Fruit fly (Drosophila melanogaster) whole organism, embryonic: ENCODE results near the gene Cyp4ac3.

Source experiments
- Bgb ChIP-seq: fragments of 200-800 bp; sonication (Bioruptor generic); IDR thresholded peaks from 2 replicates; pipeline ENCODE4 v1.3.6; 2022; ENCODE audit warnings: missing biosample characterization, missing genetic modification characterization; ENCODE audit not compliant: partially characterized antibody
- BtbVII ChIP-seq: fragments of 200-800 bp; sonication (Bioruptor generic); optimal IDR thresholded peaks from 3 replicates; lab custom pipeline; 2017; ENCODE audit warnings: missing biosample characterization, mild to moderate bottlenecking, missing genetic modification characterization
- CG10462 ChIP-seq: fragments of 200-800 bp; sonication (Bioruptor generic); optimal IDR thresholded peaks from 2 replicates; lab custom pipeline; 2016; ENCODE audit warnings: missing biosample characterization, missing genetic modification characterization
- CG10543 ChIP-seq: fragments of 200-800 bp; sonication (Bioruptor generic); optimal IDR thresholded peaks from 3 replicates; lab custom pipeline; 2017; ENCODE audit warnings: missing biosample characterization, mild to moderate bottlenecking, missing genetic modification characterization, moderate library complexity
- CG11093 ChIP-seq: fragments of 200-800 bp; sonication (Bioruptor generic); IDR thresholded peaks from 3 replicates; pipeline ENCODE4 v1.3.6; 2022; ENCODE audit warnings: missing biosample characterization, missing genetic modification characterization
- CG14667 ChIP-seq: fragments of 200-800 bp; sonication (Bioruptor generic); IDR thresholded peaks from 2 replicates; pipeline ENCODE4 v1.3.6; 2022; ENCODE audit warnings: missing biosample characterization, missing genetic modification characterization
- CG17359 ChIP-seq: fragments of 200-800 bp; sonication (Bioruptor generic); optimal IDR thresholded peaks from 3 replicates; lab custom pipeline; 2018; ENCODE audit warnings: missing biosample characterization, mild to moderate bottlenecking, missing genetic modification characterization, moderate library complexity
- CG17385 ChIP-seq: fragments of 200-800 bp; sonication (Bioruptor generic); optimal IDR thresholded peaks from 3 replicates; lab custom pipeline; 2018; ENCODE audit warnings: missing biosample characterization, mild to moderate bottlenecking, missing genetic modification characterization
- CG30020 ChIP-seq: fragments of 200-800 bp; optimal IDR thresholded peaks from 2 replicates; lab custom pipeline; 2019; ENCODE audit warnings: missing biosample characterization, mild to moderate bottlenecking, missing genetic modification characterization, moderate library complexity
- CG30403 ChIP-seq: fragments of 200-800 bp; sonication (Bioruptor generic); optimal IDR thresholded peaks from 3 replicates; lab custom pipeline; 2016; ENCODE audit warnings: missing biosample characterization, missing genetic modification characterization
- CG32772 ChIP-seq: fragments of 200-800 bp; sonication (Bioruptor generic); IDR thresholded peaks from 2 replicates; pipeline ENCODE4 v1.3.6; 2022; ENCODE audit warnings: missing biosample characterization, missing genetic modification characterization
- CG3847 ChIP-seq: fragments of 200-800 bp; sonication (Bioruptor generic); IDR thresholded peaks from 2 replicates; pipeline ENCODE4 v1.3.6; 2022; ENCODE audit warnings: missing biosample characterization, missing genetic modification characterization
- CG4360 ChIP-seq: fragments of 200-800 bp; sonication (Bioruptor generic); IDR thresholded peaks from 2 replicates; pipeline ENCODE4 v1.3.6; 2022; ENCODE audit warnings: missing biosample characterization, missing genetic modification characterization
- CG4404 ChIP-seq: fragments of 200-800 bp; sonication (Bioruptor generic); IDR thresholded peaks from 2 replicates; pipeline ENCODE4 v1.3.6; 2022; ENCODE audit warnings: missing biosample characterization, missing genetic modification characterization
- CG7556 ChIP-seq: fragments of 200-800 bp; sonication (Bioruptor generic); optimal IDR thresholded peaks from 2 replicates; lab custom pipeline; 2017; ENCODE audit warnings: missing biosample characterization, mild to moderate bottlenecking, missing genetic modification characterization
- CG7745 ChIP-seq: fragments of 200-800 bp; sonication (Bioruptor generic); optimal IDR thresholded peaks from 2 replicates; lab custom pipeline; 2018; ENCODE audit warnings: missing biosample characterization, mild to moderate bottlenecking, missing genetic modification characterization, moderate library complexity
- CG7786 ChIP-seq: fragments of 200-800 bp; sonication (Bioruptor generic); optimal IDR thresholded peaks from 2 replicates; lab custom pipeline; 2016; ENCODE audit warnings: missing biosample characterization, missing genetic modification characterization
- CG8359 ChIP-seq: fragments of 200-800 bp; sonication (Bioruptor generic); optimal IDR thresholded peaks from 2 replicates; lab custom pipeline; 2017; ENCODE audit warnings: missing biosample characterization, mild to moderate bottlenecking, missing genetic modification characterization, borderline replicate concordance
- CG8924 ChIP-seq: fragments of 200-800 bp; optimal IDR thresholded peaks from 3 replicates; lab custom pipeline; 2019; ENCODE audit warnings: missing biosample characterization, mild to moderate bottlenecking, missing genetic modification characterization, moderate library complexity
- Dad ChIP-seq: fragments of 200-800 bp; sonication (Bioruptor generic); optimal IDR thresholded peaks from 3 replicates; lab custom pipeline; 2016; ENCODE audit warnings: missing biosample characterization, missing genetic modification characterization
- E2f1 ChIP-seq: fragments of 200-800 bp; sonication (Bioruptor generic); IDR thresholded peaks from 2 replicates; pipeline ENCODE4 v1.3.6; 2022; ENCODE audit warnings: missing biosample characterization, missing genetic modification characterization
- ERR ChIP-seq: fragments of 200-800 bp; sonication (Bioruptor generic); optimal IDR thresholded peaks from 2 replicates; lab custom pipeline; 2016; ENCODE audit warnings: missing biosample characterization, missing genetic modification characterization
- Gug ChIP-seq: fragments of 200-800 bp; sonication (Bioruptor generic); IDR thresholded peaks from 4 replicates; pipeline ENCODE4 v1.3.6; 2022; ENCODE audit warnings: missing biosample characterization, missing genetic modification characterization
- HLH3B ChIP-seq: fragments of 200-800 bp; sonication (Bioruptor generic); IDR thresholded peaks from 2 replicates; pipeline ENCODE4 v1.3.6; 2022; ENCODE audit warnings: missing biosample characterization, missing genetic modification characterization
- Med ChIP-seq: fragments of 200-800 bp; sonication (Bioruptor generic); peaks from one replicate; lab custom pipeline; 2016; ENCODE audit warnings: missing biosample characterization, missing genetic modification characterization, mild to moderate bottlenecking, inconsistent platforms, moderate library complexity
- NK7.1 ChIP-seq: fragments of 200-800 bp; sonication (Bioruptor generic); optimal IDR thresholded peaks from 3 replicates; lab custom pipeline; 2016; ENCODE audit warnings: missing biosample characterization, missing genetic modification characterization
- Optix ChIP-seq: fragments of 200-800 bp; sonication (Bioruptor generic); IDR thresholded peaks from 3 replicates; pipeline ENCODE4 v1.3.6; 2022; ENCODE audit warnings: missing biosample characterization, missing genetic modification characterization
- Six4 ChIP-seq: fragments of 200-800 bp; sonication (Bioruptor generic); optimal IDR thresholded peaks from 2 replicates; lab custom pipeline; 2016; ENCODE audit warnings: missing biosample characterization, missing genetic modification characterization
- Sry-β ChIP-seq: fragments of 200-800 bp; sonication (Bioruptor generic); optimal IDR thresholded peaks from 2 replicates; lab custom pipeline; 2018; ENCODE audit warnings: missing biosample characterization, mild to moderate bottlenecking, missing genetic modification characterization, moderate library complexity
- Stat92E ChIP-seq, 3 experiments: fragments of >200 bp in 2 of 3; fragments of 200-800 bp in 1 of 3; sonication (Bioruptor generic) in 1 of 3; optimal IDR thresholded peaks; 2 replicates each; lab custom pipeline; 2017 to 2019; ENCODE audit warnings: missing biosample characterization in 3 of 3, missing genetic modification characterization in 3 of 3, mild to moderate bottlenecking in 1 of 3, moderate library complexity in 1 of 3
- Usf ChIP-seq: fragments of 200-800 bp; sonication (Bioruptor generic); optimal IDR thresholded peaks from 2 replicates; lab custom pipeline; 2017; ENCODE audit warnings: missing genotype, missing biosample characterization, missing genetic modification characterization
- ash1 ChIP-seq: fragments of 200-800 bp; sonication (Bioruptor generic); optimal IDR thresholded peaks from 2 replicates; lab custom pipeline; 2018; ENCODE audit warnings: missing biosample characterization, mild to moderate bottlenecking, missing genetic modification characterization
- br ChIP-seq: fragments of >200 bp; optimal IDR thresholded peaks from 2 replicates; lab custom pipeline; 2017
- cato ChIP-seq: fragments of 200-800 bp; sonication (Bioruptor generic); optimal IDR thresholded peaks from 2 replicates; lab custom pipeline; 2016; ENCODE audit warnings: missing biosample characterization, missing genetic modification characterization, borderline replicate concordance
- chif ChIP-seq, 2 experiments: fragments of 200-800 bp; sonication (Bioruptor generic); optimal IDR thresholded peaks; 3 replicates each; lab custom pipeline; 2016; ENCODE audit warnings: missing biosample characterization in 2 of 2, missing genetic modification characterization in 2 of 2
- cwo ChIP-seq: fragments of 200-800 bp; sonication (Bioruptor generic); optimal IDR thresholded peaks from 3 replicates; lab custom pipeline; 2017; ENCODE audit warnings: missing biosample characterization, missing genetic modification characterization, mild to moderate bottlenecking, moderate library complexity, missing genetic modification reagents
- jumu ChIP-seq: fragments of 200-800 bp; sonication (Bioruptor generic); optimal IDR thresholded peaks from 3 replicates; lab custom pipeline; 2016; ENCODE audit warnings: missing biosample characterization, missing genetic modification characterization
- klu ChIP-seq: fragments of 200-800 bp; sonication (Bioruptor generic); IDR thresholded peaks from 2 replicates; pipeline ENCODE4 v1.3.6; 2022; ENCODE audit warnings: missing biosample characterization, missing genetic modification characterization
- lilli ChIP-seq: fragments of 200-800 bp; sonication (Bioruptor generic); optimal IDR thresholded peaks from 3 replicates; lab custom pipeline; 2016; ENCODE audit warnings: missing biosample characterization, missing genetic modification characterization
- lov ChIP-seq, 2 experiments: fragments of 200-800 bp in 1 of 2; fragments of >200 bp in 1 of 2; sonication (Bioruptor generic) in 1 of 2; IDR thresholded peaks in 1 of 2; optimal IDR thresholded peaks in 1 of 2; 2 replicates in 1 of 2; 3 replicates in 1 of 2; pipeline versions ENCODE4 v1.3.6 to Lab custom; 2017 to 2022; ENCODE audit warnings: missing biosample characterization in 1 of 2, missing genetic modification characterization in 1 of 2
- oc ChIP-seq: fragments of 200-800 bp; sonication (Bioruptor generic); optimal IDR thresholded peaks from 2 replicates; lab custom pipeline; 2018; ENCODE audit warnings: missing biosample characterization, mild to moderate bottlenecking, missing genetic modification characterization, moderate library complexity
- onecut ChIP-seq: fragments of 200-800 bp; sonication (Bioruptor generic); IDR thresholded peaks from 2 replicates; pipeline ENCODE4 v1.3.6; 2022; ENCODE audit warnings: missing biosample characterization, missing genetic modification characterization
- sd ChIP-seq: fragments of 200-800 bp; sonication (Bioruptor generic); optimal IDR thresholded peaks from 3 replicates; lab custom pipeline; 2018; ENCODE audit warnings: missing biosample characterization, mild to moderate bottlenecking, missing genetic modification characterization, moderate library complexity
- sens ChIP-seq: fragments of 200-800 bp; sonication (Bioruptor generic); peaks from one replicate; lab custom pipeline; 2016; ENCODE audit warnings: missing biosample characterization, missing genetic modification characterization
- sisA ChIP-seq: fragments of 200-800 bp; sonication (Bioruptor generic); IDR thresholded peaks from 2 replicates; pipeline ENCODE4 v1.3.6; 2022; ENCODE audit warnings: missing biosample characterization, missing genetic modification characterization
- stwl ChIP-seq: fragments of 200-800 bp; sonication (Bioruptor generic); optimal IDR thresholded peaks from 3 replicates; lab custom pipeline; 2018; ENCODE audit warnings: missing biosample characterization, mild to moderate bottlenecking, missing genetic modification characterization, moderate library complexity
- tin ChIP-seq: fragments of 200-800 bp; sonication (Bioruptor generic); optimal IDR thresholded peaks from 3 replicates; lab custom pipeline; 2016; ENCODE audit warnings: missing biosample characterization, missing genetic modification characterization
- ttk ChIP-seq: fragments of 200-800 bp; sonication (Bioruptor generic); IDR thresholded peaks from 2 replicates; pipeline ENCODE4 v2.1.2; 2022; ENCODE audit warnings: missing biosample characterization, missing genetic modification characterization
- twi ChIP-seq: fragments of 200-800 bp; optimal IDR thresholded peaks from 2 replicates; lab custom pipeline; 2019; ENCODE audit warnings: missing biosample characterization, mild to moderate bottlenecking, missing genetic modification characterization, moderate library complexity
- vvl ChIP-seq: fragments of 200-800 bp; sonication (Bioruptor generic); IDR thresholded peaks from 2 replicates; pipeline ENCODE4 v1.3.6; 2022; ENCODE audit warnings: missing biosample characterization, missing genetic modification characterization

The Cyp4ac3 gene

dm6 chr2L:5292977-5293513 lies 24.7 kb downstream of the Cyp4ac3 start (continued):
- TF ChIP-seq ttk (0 out of 2 replicates have a peak, but pooled peaks have one; percentile 40), CG3847 (peak; percentile 23; the same call in 1 of the 2 replicates), ash1 (no peak), tin (peak; percentile 71), Six4 (GFP tag; lab: Kevin White, UChicago) (peak; percentile 55), CG4404 (GFP tag; lab: Robert Waterston, UW) (peak; percentile 37; the same call in 1 of the 2 replicates), sens (peak; percentile 98), vvl (GFP tag; lab: Robert Waterston, UW) (peak; percentile 80), lilli (GFP tag; lab: Kevin White, UChicago) (peak; percentile 61), CG30020 (tag; lab: Kevin White, UChicago) (peak; percentile 33), ERR (GFP tag; lab: Kevin White, UChicago) (peak; percentile 27), CG7556 (peak; percentile 73), lov (optimal IDR thresholded peaks at IDR 0.05; lab: Kevin White, UChicago) (no peak), lov (GFP tag; IDR thresholded peaks at IDR 0.05; lab: Robert Waterston, UW) (0 out of 3 replicates have a peak, but pooled peaks have one; percentile 40), CG7745 (tag; lab: Kevin White, UChicago) (no peak), CG17359 (tag; lab: Kevin White, UChicago) (peak; percentile 79), CG8359 (GFP tag; lab: Kevin White, UChicago) (peak; percentile 73), CG11093 (GFP tag; lab: Robert Waterston, UW) (peak; percentile 58; the same call in 2 of the 3 replicates), Usf (GFP tag; lab: Kevin White, UChicago) (peak; percentile 3), Med (GFP tag; lab: Kevin White, UChicago) (peak; percentile 88), onecut (GFP tag; lab: Robert Waterston, UW) (peak; percentile 67), HLH3B (GFP tag; lab: Robert Waterston, UW) (peak; percentile 63), klu (GFP tag; lab: Robert Waterston, UW) (no peak; the same call in 1 of the 2 replicates), twi (tag; lab: Kevin White, UChicago) (peak; percentile 66), br (lab: Kevin White, UChicago) (no peak), E2f1 (peak; percentile 60), CG17385 (GFP tag; lab: Kevin White, UChicago) (peak; percentile 71), oc (tag; lab: Kevin White, UChicago) (peak; percentile 66), NK7.1 (peak; percentile 26), BtbVII (GFP tag; lab: Kevin White, UChicago) (peak; percentile 46), stwl (tag; lab: Kevin White, UChicago) (peak; percentile 25), Dad (peak; percentile 44), Bgb (GFP tag; lab: Robert Waterston, UW) (no peak), cato (GFP tag; lab: Kevin White, UChicago) (peak; percentile 53), CG30403 (GFP tag; lab: Kevin White, UChicago) (peak; percentile 74), CG32772 (GFP tag; lab: Robert Waterston, UW) (peak; percentile 54), CG14667 (GFP tag; lab: Robert Waterston, UW) (peak; percentile 39; the same call in 1 of the 2 replicates), chif (GFP tag; optimal IDR thresholded peaks at IDR 0.05; lab: Kevin White, UChicago) (peak; percentile 74), sd (tag; lab: Kevin White, UChicago) (peak; percentile 36), Optix (GFP tag; lab: Robert Waterston, UW) (0 out of 3 replicates have a peak, but pooled peaks have one; percentile 32), cwo (peak; percentile 58), CG7786 (GFP tag; lab: Kevin White, UChicago) (peak; percentile 67), Stat92E (GFP tag; optimal IDR thresholded peaks at IDR 0.05; lab: Kevin White, UChicago) (peak in 1 of 3 experiments; percentile 92), sisA (GFP tag; lab: Robert Waterston, UW) (peak; percentile 66), CG4360 (GFP tag; lab: Robert Waterston, UW) (no peak), Gug (0 out of 4 replicates have a peak, but pooled peaks have one; percentile 21), CG8924 (tag; lab: Kevin White, UChicago) (peak; percentile 85), jumu (GFP tag; lab: Kevin White, UChicago) (peak; percentile 58), Sry-β (peak; percentile 14), CG10462 (GFP tag; lab: Kevin White, UChicago) (peak; percentile 74), CG10543 (GFP tag; lab: Kevin White, UChicago) (no peak)
